Fruit fly (Drosophila melanogaster): ENCODE results near the gene Srp14.

The Srp14 gene

dm6 chr3R:20555023-20555422, 24.9 kb upstream of the Srp14 start:
- TF ChIP-seq psq (GFP tag; optimal IDR thresholded peaks at IDR 0.05) (no peak), woc (GFP tag; optimal IDR thresholded peaks at IDR 0.05) (peak; percentile 45), ey (GFP tag; optimal IDR thresholded peaks at IDR 0.05) (no peak), h (GFP tag; optimal IDR thresholded peaks at IDR 0.05) (peak; percentile 59), foxo (GFP tag; optimal IDR thresholded peaks at IDR 0.05) (peak in 1 of 2 experiments; percentile 71), HLH106 (tag; optimal IDR thresholded peaks at IDR 0.05) (peak; percentile 23), brk (GFP tag; optimal IDR thresholded peaks at IDR 0.05) (no peak), fru (GFP tag; optimal IDR thresholded peaks at IDR 0.05) (peak; percentile 60), Myc (optimal IDR thresholded peaks at IDR 0.05) (no peak)

- no peak for TF ChIP-seq CG9705 (GFP tag; optimal IDR thresholded peaks at IDR 0.05)
- peak; percentile 32 for TF ChIP-seq Hr83 (GFP tag; optimal IDR thresholded peaks at IDR 0.05; ENCODE audit: poor library complexity, severe bottlenecking)
- TF ChIP-seq fru (GFP tag; optimal IDR thresholded peaks at IDR 0.05) = no peak
- TF ChIP-seq sage (GFP tag; optimal IDR thresholded peaks at IDR 0.05) = no peak
- TF ChIP-seq pan (optimal IDR thresholded peaks at IDR 0.05) = no peak
- TF ChIP-seq dsf (GFP tag; optimal IDR thresholded peaks at IDR 0.05; ENCODE audit: borderline replicate concordance) = no peak
- TF ChIP-seq Abd-B (GFP tag; optimal IDR thresholded peaks at IDR 0.05) = no peak
- TF ChIP-seq Hr78 (GFP tag; optimal IDR thresholded peaks at IDR 0.05) = no peak
- TF ChIP-seq Sp1 (GFP tag; optimal IDR thresholded peaks at IDR 0.05) = no peak
- TF ChIP-seq CG32264 (GFP tag; optimal IDR thresholded peaks at IDR 0.05) = no peak
- TF ChIP-seq Dif (GFP tag; optimal IDR thresholded peaks at IDR 0.05; ENCODE audit: partially characterized antibody) = peak; percentile 43
- TF ChIP-seq rgr (GFP tag; optimal IDR thresholded peaks at IDR 0.05) = no peak
- no peak for TF ChIP-seq dmrt93B (GFP tag; optimal IDR thresholded peaks at IDR 0.05)
- TF ChIP-seq dl (GFP tag; optimal IDR thresholded peaks at IDR 0.05; ENCODE audit: insufficient read depth in 1 of 2, partially characterized antibody in 2 of 2) = no peak
- TF ChIP-seq br (GFP tag; optimal IDR thresholded peaks at IDR 0.05) = no peak
- peak in 1 of 2 experiments; percentile 39 for TF ChIP-seq foxo (GFP tag; optimal IDR thresholded peaks at IDR 0.05)
- no peak for TF ChIP-seq woc (GFP tag; optimal IDR thresholded peaks at IDR 0.05)
- TF ChIP-seq Rel (GFP tag; optimal IDR thresholded peaks at IDR 0.05) = peak; percentile 68
- peak; percentile 15 for TF ChIP-seq Rel (tag; optimal IDR thresholded peaks at IDR 0.05)
- TF ChIP-seq OdsH (GFP tag; optimal IDR thresholded peaks at IDR 0.05) = no peak
Measured at dm6 chr3R:20555720-20556280, 24.1 kb upstream of the Srp14 start.

dm6 chr3R:20556281-20557113, 23.4 kb upstream of the Srp14 start:
- TF ChIP-seq foxo (GFP tag; optimal IDR thresholded peaks at IDR 0.05) (peak in 1 of 2 experiments; percentile 76), dmrt93B (GFP tag; optimal IDR thresholded peaks at IDR 0.05) (peak; percentile 37), woc (GFP tag; optimal IDR thresholded peaks at IDR 0.05) (peak; percentile 72), OdsH (GFP tag; optimal IDR thresholded peaks at IDR 0.05) (peak; percentile 67), sv (GFP tag; optimal IDR thresholded peaks at IDR 0.05) (peak; percentile 37), ey (GFP tag; optimal IDR thresholded peaks at IDR 0.05) (peak; percentile 62), psq (GFP tag; optimal IDR thresholded peaks at IDR 0.05) (peak; percentile 47), CrebA (GFP tag; optimal IDR thresholded peaks at IDR 0.05; ENCODE audit: borderline replicate concordance) (no peak), rgr (GFP tag; optimal IDR thresholded peaks at IDR 0.05) (peak; percentile 60), N (GFP tag; optimal IDR thresholded peaks at IDR 0.05) (no peak), usp (GFP tag; optimal IDR thresholded peaks at IDR 0.05) (no peak), br (GFP tag; optimal IDR thresholded peaks at IDR 0.05) (peak; percentile 55), Dif (GFP tag; optimal IDR thresholded peaks at IDR 0.05; ENCODE audit: partially characterized antibody) (peak; percentile 4), HLH106 (tag; optimal IDR thresholded peaks at IDR 0.05) (peak; percentile 54), fru (GFP tag; optimal IDR thresholded peaks at IDR 0.05) (peak; percentile 72), CG32264 (GFP tag; optimal IDR thresholded peaks at IDR 0.05) (no peak), Sp1 (GFP tag; optimal IDR thresholded peaks at IDR 0.05) (peak; percentile 18), Hnf4 (GFP tag; optimal IDR thresholded peaks at IDR 0.05) (peak; percentile 9), h (GFP tag; optimal IDR thresholded peaks at IDR 0.05) (peak; percentile 82), brk (GFP tag; optimal IDR thresholded peaks at IDR 0.05) (peak; percentile 14)

- TF ChIP-seq lola (GFP tag; optimal IDR thresholded peaks at IDR 0.05) (no peak), fru (GFP tag; optimal IDR thresholded peaks at IDR 0.05) (no peak), Hnf4 (GFP tag; optimal IDR thresholded peaks at IDR 0.05) (no peak), woc (GFP tag; optimal IDR thresholded peaks at IDR 0.05) (no peak), h (GFP tag; optimal IDR thresholded peaks at IDR 0.05) (no peak), CrebA (GFP tag; optimal IDR thresholded peaks at IDR 0.05; ENCODE audit: borderline replicate concordance) (no peak), Dfd (GFP tag; optimal IDR thresholded peaks at IDR 0.05) (no peak), Myc (optimal IDR thresholded peaks at IDR 0.05) (no peak), tai (GFP tag; optimal IDR thresholded peaks at IDR 0.05) (no peak), Abd-B (GFP tag; optimal IDR thresholded peaks at IDR 0.05) (no peak), usp (GFP tag; optimal IDR thresholded peaks at IDR 0.05) (no peak), GATAd (GFP tag; optimal IDR thresholded peaks at IDR 0.05) (no peak), OdsH (GFP tag; optimal IDR thresholded peaks at IDR 0.05) (no peak), CG32264 (GFP tag; optimal IDR thresholded peaks at IDR 0.05) (no peak), sv (GFP tag; optimal IDR thresholded peaks at IDR 0.05) (no peak)
Measured at dm6 chr3R:20557114-20557414, 22.9 kb upstream of the Srp14 start.

Measured in whole organism, wandering third instar larva.